Fruit fly (Drosophila melanogaster): ENCODE measurements around the gene hb.

The hb gene

dm6 chr3R:8722962-8723548 lies 25.4 kb upstream of the hb start, which contains the start of gene nom:
Gene nom (plus strand): TSS chr3R:8723174.
- no peak for TF ChIP-seq CG34224 (GFP tag; IDR thresholded peaks at IDR 0.05; ENCODE audit: partially characterized antibody)
- TF ChIP-seq Eip74EF (GFP tag; optimal IDR thresholded peaks at IDR 0.05): no peak
- no peak for TF ChIP-seq Blimp-1 (GFP tag; optimal IDR thresholded peaks at IDR 0.05)
- TF ChIP-seq Adf1 (GFP tag; IDR thresholded peaks at IDR 0.05): no peak
- TF ChIP-seq Chrac-16 (GFP tag; optimal IDR thresholded peaks at IDR 0.05): no peak
- TF ChIP-seq Sin3A (optimal IDR thresholded peaks at IDR 0.05): peak; percentile 23
- TF ChIP-seq CG5953 (GFP tag; IDR thresholded peaks at IDR 0.05): no peak
- no peak for TF ChIP-seq CG8924 (tag; optimal IDR thresholded peaks at IDR 0.05)
- TF ChIP-seq ssp (GFP tag; IDR thresholded peaks at IDR 0.05): no peak
- peak; percentile 55 for TF ChIP-seq CG9797 (GFP tag; optimal IDR thresholded peaks at IDR 0.05)
- TF ChIP-seq Rfx (GFP tag; IDR thresholded peaks at IDR 0.05): peak; percentile 31; the same call in 1 of the 2 replicates
- TF ChIP-seq phol (tag; optimal IDR thresholded peaks at IDR 0.05): peak; percentile 35
- no peak for TF ChIP-seq Side (GFP tag; optimal IDR thresholded peaks at IDR 0.05)
- peak; percentile 17 for TF ChIP-seq gfzf (GFP tag; optimal IDR thresholded peaks at IDR 0.05)
- TF ChIP-seq CG18599 (GFP tag; optimal IDR thresholded peaks at IDR 0.05): no peak
- no peak for TF ChIP-seq HmgD (GFP tag; optimal IDR thresholded peaks at IDR 0.05)
- TF ChIP-seq CG17186 (GFP tag; optimal IDR thresholded peaks at IDR 0.05): no peak
- no peak for TF ChIP-seq esg (GFP tag; conservative IDR thresholded peaks at IDR 0.05)
- no peak for TF ChIP-seq unc-4 (GFP tag; IDR thresholded peaks at IDR 0.05; ENCODE audit: partially characterized antibody)
- peak; percentile 41 for TF ChIP-seq MESR4 (GFP tag; optimal IDR thresholded peaks at IDR 0.05)
- no peak for TF ChIP-seq CG1529 (GFP tag; optimal IDR thresholded peaks at IDR 0.05)
- no peak for TF ChIP-seq pum (GFP tag; optimal IDR thresholded peaks at IDR 0.05)
- TF ChIP-seq E2f2 (GFP tag; IDR thresholded peaks at IDR 0.05): peak; percentile 89
- TF ChIP-seq CG11560 (tag; IDR thresholded peaks at IDR 0.05): no peak
- TF ChIP-seq CG11696 (GFP tag; IDR thresholded peaks at IDR 0.05): no peak
- TF ChIP-seq CG13123 (GFP tag; optimal IDR thresholded peaks at IDR 0.05): no peak
- peak; percentile 11 for TF ChIP-seq HmgZ (tag; optimal IDR thresholded peaks at IDR 0.05)
- peak; percentile 48 for TF ChIP-seq pzg (GFP tag; optimal IDR thresholded peaks at IDR 0.05)
- no peak for TF ChIP-seq Mes4 (GFP tag; optimal IDR thresholded peaks at IDR 0.05)
- no peak for TF ChIP-seq ac (GFP tag; optimal IDR thresholded peaks at IDR 0.05)
- no peak for TF ChIP-seq lbe (GFP tag; optimal IDR thresholded peaks at IDR 0.05)
- TF ChIP-seq CG14860 (GFP tag; IDR thresholded peaks at IDR 0.05; ENCODE audit: partially characterized antibody): 0 out of 3 replicates have a peak, but pooled peaks have one; percentile 23
- peak; percentile 10 for TF ChIP-seq BEAF-32 (GFP tag; optimal IDR thresholded peaks at IDR 0.05)
- TF ChIP-seq CG10267 (tag; optimal IDR thresholded peaks at IDR 0.05): peak; percentile 89
- TF ChIP-seq crp (GFP tag; optimal IDR thresholded peaks at IDR 0.05): peak in 1 of 2 experiments; percentile 22
- 0 out of 2 replicates have a peak, but pooled peaks have one; percentile 7 for TF ChIP-seq Scr (GFP tag; IDR thresholded peaks at IDR 0.05; ENCODE audit: partially characterized antibody)
- TF ChIP-seq ftz-f1 (GFP tag; optimal IDR thresholded peaks at IDR 0.05): no peak
- TF ChIP-seq CG9876 (GFP tag; optimal IDR thresholded peaks at IDR 0.05): no peak
- peak; percentile 67 for TF ChIP-seq Med (GFP tag)
- TF ChIP-seq Myb (GFP tag; optimal IDR thresholded peaks at IDR 0.05): peak; percentile 88
- no peak for TF ChIP-seq CG7839 (tag; optimal IDR thresholded peaks at IDR 0.05)
- TF ChIP-seq insv (GFP tag; optimal IDR thresholded peaks at IDR 0.05): peak in 1 of 2 experiments; percentile 7
- TF ChIP-seq CG12155 (GFP tag; optimal IDR thresholded peaks at IDR 0.05): no peak
- no peak for TF ChIP-seq Gug (GFP tag; IDR thresholded peaks at IDR 0.05)
- no peak for TF ChIP-seq CG32767 (GFP tag; IDR thresholded peaks at IDR 0.05)
- peak in 1 of 2 experiments; percentile 49 for TF ChIP-seq Pdp1 (GFP tag; optimal IDR thresholded peaks at IDR 0.05)
- no peak for TF ChIP-seq crol (GFP tag; IDR thresholded peaks at IDR 0.05)
- TF ChIP-seq CG11398 (GFP tag; optimal IDR thresholded peaks at IDR 0.05): no peak
- TF ChIP-seq Dbx (GFP tag; IDR thresholded peaks at IDR 0.05): no peak
- TF ChIP-seq Lhr (GFP tag; optimal IDR thresholded peaks at IDR 0.05): no peak

Data from whole organism, embryonic.